Worm (Caenorhabditis elegans) whole organism, early embryonic: ENCODE data around the gene ZK105.6.

Experiments used
- B0310.2 ChIP-seq: sonication (generic microtip); optimal IDR thresholded peaks from 2 replicates; lab custom pipeline; 2016; ENCODE audit warnings: mild to moderate bottlenecking, missing genetic modification characterization, missing compliant biosample characterization
- F13C5.2 ChIP-seq: sonication (generic microtip); optimal IDR thresholded peaks from 2 replicates; lab custom pipeline; 2017; ENCODE audit warnings: mild to moderate bottlenecking, missing genetic modification characterization, inconsistent platforms, missing compliant biosample characterization
- aly-1 ChIP-seq: sonication (generic microtip); optimal IDR thresholded peaks from 2 replicates; lab custom pipeline; 2016; ENCODE audit warnings: missing genetic modification characterization, missing compliant biosample characterization
- ama-1 ChIP-seq: fragments of 150-350 bp; optimal IDR thresholded peaks from 2 replicates; lab custom pipeline; 2014
- ceh-13 ChIP-seq: fragments of 200-800 bp; sonication (Bioruptor generic); optimal IDR thresholded peaks from 2 replicates; lab custom pipeline; 2018; ENCODE audit warnings: mild to moderate bottlenecking, missing genetic modification characterization, missing compliant biosample characterization
- ceh-36 ChIP-seq: sonication (generic microtip); optimal IDR thresholded peaks from 2 replicates; lab custom pipeline; 2016; ENCODE audit warnings: missing genetic modification characterization, inconsistent platforms, missing compliant biosample characterization
- ets-7 ChIP-seq: sonication (generic microtip); optimal IDR thresholded peaks from 2 replicates; lab custom pipeline; 2016; ENCODE audit warnings: missing genotype, missing genetic modification characterization, missing compliant biosample characterization
- flt-1 ChIP-seq: fragments of 200-800 bp; sonication (Bioruptor generic); IDR thresholded peaks from 2 replicates; pipeline ENCODE4 v1.3.6; 2022; ENCODE audit warnings: missing genetic modification characterization, missing compliant biosample characterization
- hmbx-1 ChIP-seq: sonication (generic microtip); optimal IDR thresholded peaks from 2 replicates; lab custom pipeline; 2016; ENCODE audit warnings: mild to moderate bottlenecking, missing genetic modification characterization, missing compliant biosample characterization
- hmg-4 ChIP-seq: fragments of 200-800 bp; sonication (Bioruptor generic); optimal IDR thresholded peaks from 2 replicates; lab custom pipeline; 2018; ENCODE audit warnings: mild to moderate bottlenecking, missing genetic modification characterization, missing compliant biosample characterization
- hnd-1 ChIP-seq: sonication (generic microtip); optimal IDR thresholded peaks from 2 replicates; lab custom pipeline; 2016; ENCODE audit warnings: missing genetic modification characterization, missing compliant biosample characterization
- pes-1 ChIP-seq: fragments of 200-800 bp; sonication (Bioruptor generic); IDR thresholded peaks from 2 replicates; pipeline ENCODE4 v1.3.6; 2022; ENCODE audit warnings: missing genetic modification reagents, missing genetic modification characterization, missing compliant biosample characterization
- scrt-1 ChIP-seq: fragments of 200-800 bp; sonication (Bioruptor generic); IDR thresholded peaks from 2 replicates; pipeline ENCODE4 v1.3.6; 2022; ENCODE audit warnings: missing genetic modification characterization, missing compliant biosample characterization
- sea-1 ChIP-seq: fragments of 200-800 bp; sonication (Bioruptor generic); conservative IDR thresholded peaks from 2 replicates; pipeline ENCODE4 v1.3.6; 2022; ENCODE audit warnings: missing genetic modification characterization, missing compliant biosample characterization
- tbx-11 ChIP-seq: fragments of 200-800 bp; sonication (Bioruptor generic); IDR thresholded peaks from 2 replicates; pipeline ENCODE4 v1.3.6; 2022; ENCODE audit warnings: missing genetic modification characterization, missing compliant biosample characterization
- tbx-37 ChIP-seq: fragments of 200-800 bp; sonication (Bioruptor generic); conservative IDR thresholded peaks from 2 replicates; pipeline ENCODE4 v1.3.6; 2022; ENCODE audit warnings: missing genetic modification reagents, missing genetic modification characterization, missing compliant biosample characterization
- tra-4 ChIP-seq: sonication (generic microtip); optimal IDR thresholded peaks from 2 replicates; lab custom pipeline; 2017; ENCODE audit warnings: missing genetic modification characterization, missing compliant biosample characterization

The ZK105.6 gene

DNA sequence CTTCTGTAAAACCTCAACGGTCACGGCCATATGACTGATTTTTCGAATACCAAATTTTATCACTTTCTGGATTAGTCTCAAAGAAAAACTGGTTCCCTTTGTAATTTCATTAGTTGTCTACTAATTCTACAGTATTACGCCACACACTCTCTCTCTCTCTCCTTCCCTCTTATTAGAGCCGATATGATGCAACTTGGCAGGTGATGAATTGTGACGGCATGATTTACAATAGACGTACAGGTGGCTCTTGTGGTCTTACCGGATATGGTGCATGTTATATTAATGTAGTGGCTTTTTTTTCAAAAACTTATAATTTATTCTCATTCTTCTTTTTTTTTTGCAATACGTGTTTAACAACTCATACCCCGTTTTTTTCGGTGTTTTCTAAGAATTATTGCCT lies 18.1 kb upstream of the ZK105.6 start:
- TF ChIP-seq hnd-1 (no peak), flt-1 (GFP tag; lab: Robert Waterston, UW) (no peak), ceh-36 (tag; lab: Kevin White, UChicago) (no peak), aly-1 (no peak), sea-1 (GFP tag; lab: Robert Waterston, UW) (no peak), scrt-1 (GFP tag; lab: Robert Waterston, UW) (no peak), tbx-11 (GFP tag; lab: Robert Waterston, UW) (no peak), B0310.2 (tag; lab: Kevin White, UChicago) (no peak), ets-7 (tag; lab: Kevin White, UChicago) (no peak), F13C5.2 (tag; lab: Kevin White, UChicago) (no peak), ceh-13 (GFP tag; lab: Kevin White, UChicago) (no peak), pes-1 (GFP tag; lab: Robert Waterston, UW) (no peak), hmbx-1 (tag; lab: Kevin White, UChicago) (no peak), tra-4 (tag; lab: Kevin White, UChicago) (no peak), hmg-4 (no peak), tbx-37 (GFP tag; lab: Robert Waterston, UW) (no peak), ama-1 (lab: Kevin White, UChicago) (no peak)

DNA sequence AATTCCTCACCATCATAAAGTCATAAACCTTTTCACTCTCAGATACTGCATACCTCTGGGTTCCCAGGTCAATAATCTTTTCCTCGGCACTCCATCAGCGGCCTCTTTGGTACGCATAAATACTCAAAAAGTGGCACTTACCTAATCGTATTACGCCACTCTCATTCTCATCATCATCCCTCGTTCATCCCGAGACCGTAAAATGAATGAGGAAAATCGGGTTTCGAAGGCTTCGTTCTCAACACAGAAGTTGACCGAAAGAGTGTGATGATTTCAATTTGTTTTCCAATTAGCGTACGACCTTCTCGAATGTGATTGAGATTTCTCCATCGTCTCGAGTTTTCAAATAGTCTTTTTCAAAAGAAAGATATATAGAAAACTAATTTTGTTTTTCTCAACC lies 16.1 kb upstream of the ZK105.6 start:
- no peak for TF ChIP-seq hmbx-1 (tag; lab: Kevin White, UChicago)
- no peak for TF ChIP-seq pes-1 (GFP tag; lab: Robert Waterston, UW)
- no peak for TF ChIP-seq ets-7 (tag; lab: Kevin White, UChicago)
- TF ChIP-seq hnd-1: no peak
- TF ChIP-seq tra-4 (tag; lab: Kevin White, UChicago): no peak

DNA sequence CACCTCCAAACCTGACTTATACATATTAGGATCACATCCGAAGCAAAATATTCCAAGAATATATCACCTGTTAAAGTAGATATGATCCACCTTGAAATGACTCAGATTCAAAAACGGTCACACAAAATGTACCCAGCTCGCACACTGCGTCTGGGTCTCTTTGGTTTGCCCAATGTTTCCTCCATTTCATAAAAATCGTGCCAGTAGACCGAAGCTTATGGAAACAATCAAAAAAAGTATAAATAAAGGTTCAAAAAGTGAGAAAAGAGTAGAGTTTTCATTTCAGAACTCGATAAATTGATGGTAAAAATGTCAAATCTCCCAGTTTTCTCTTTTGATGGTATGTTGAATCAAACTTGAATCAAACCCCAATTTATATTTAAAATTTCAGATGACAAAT lies 13.8 kb upstream of the ZK105.6 start, which contains the start of gene srr-9:
Gene srr-9 (plus strand): TSS at position 301 of the 400 bp plus-strand sequence.
- TF ChIP-seq hnd-1 (no peak), ceh-36 (tag; lab: Kevin White, UChicago) (no peak), tra-4 (tag; lab: Kevin White, UChicago) (no peak), scrt-1 (GFP tag; lab: Robert Waterston, UW) (no peak), F13C5.2 (tag; lab: Kevin White, UChicago) (no peak), tbx-11 (GFP tag; lab: Robert Waterston, UW) (no peak), ama-1 (lab: Kevin White, UChicago) (no peak), B0310.2 (tag; lab: Kevin White, UChicago) (no peak), flt-1 (GFP tag; lab: Robert Waterston, UW) (no peak)

DNA sequence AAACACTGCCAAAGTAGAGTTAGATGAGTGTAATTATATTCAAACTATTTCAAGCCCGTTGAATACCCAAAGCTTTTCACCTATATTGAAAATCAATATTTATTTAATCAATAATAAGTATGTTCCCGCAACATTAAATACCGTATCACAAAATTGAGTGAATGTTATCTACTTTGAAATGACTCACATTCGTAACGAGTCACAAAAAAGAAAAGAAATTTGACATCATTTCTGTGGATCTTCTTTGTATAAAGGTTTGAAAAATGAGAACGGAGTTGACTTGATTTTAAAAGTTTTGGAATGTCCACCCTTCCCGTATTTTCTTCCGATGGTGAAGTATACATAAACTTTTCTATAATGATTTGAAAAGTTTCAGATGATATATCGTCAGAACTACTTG lies 11.5 kb upstream of the ZK105.6 start, which contains the start of gene srr-10:
Gene srr-10 (plus strand): TSS at position 301 of the 400 bp plus-strand sequence.
- no peak for TF ChIP-seq hmbx-1 (tag; lab: Kevin White, UChicago)
- TF ChIP-seq pes-1 (GFP tag; lab: Robert Waterston, UW): no peak
- TF ChIP-seq aly-1: no peak
- TF ChIP-seq ama-1 (lab: Kevin White, UChicago): no peak
- no peak for TF ChIP-seq tra-4 (tag; lab: Kevin White, UChicago)
- no peak for TF ChIP-seq hnd-1
- TF ChIP-seq scrt-1 (GFP tag; lab: Robert Waterston, UW): no peak
- no peak for TF ChIP-seq ets-7 (tag; lab: Kevin White, UChicago)
- TF ChIP-seq tbx-11 (GFP tag; lab: Robert Waterston, UW): no peak
- TF ChIP-seq flt-1 (GFP tag; lab: Robert Waterston, UW): no peak
- TF ChIP-seq tbx-37 (GFP tag; lab: Robert Waterston, UW): no peak
- no peak for TF ChIP-seq ceh-13 (GFP tag; lab: Kevin White, UChicago)
- TF ChIP-seq F13C5.2 (tag; lab: Kevin White, UChicago): no peak
- no peak for TF ChIP-seq ceh-36 (tag; lab: Kevin White, UChicago)
- TF ChIP-seq B0310.2 (tag; lab: Kevin White, UChicago): no peak
- no peak for TF ChIP-seq hmg-4
- TF ChIP-seq sea-1 (GFP tag; lab: Robert Waterston, UW): no peak

DNA sequence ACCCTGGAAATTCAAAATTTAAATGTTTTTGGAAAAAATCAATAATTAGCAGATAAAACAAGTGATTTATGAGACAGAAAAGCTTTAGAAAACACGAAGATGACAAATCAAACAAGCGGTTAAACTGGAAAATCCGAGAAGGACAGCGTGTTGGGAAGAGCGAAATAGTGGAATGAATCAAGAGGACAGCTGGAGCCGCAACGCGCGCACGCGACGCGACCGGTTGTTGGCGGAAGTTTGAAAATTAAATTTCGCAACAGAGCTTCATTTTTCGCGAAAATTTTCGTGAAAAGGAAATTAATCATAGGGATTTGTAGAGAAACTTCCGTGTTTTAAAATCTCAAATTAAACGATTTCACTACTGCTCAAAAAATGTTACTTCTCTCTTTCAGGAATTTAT lies 11.0 kb upstream of the ZK105.6 start, which contains the start of gene clic-1:
Gene clic-1 (minus strand): TSS at position 3 of the 400 bp plus-strand sequence.
- TF ChIP-seq F13C5.2 (tag; lab: Kevin White, UChicago) (peak; percentile 63), pes-1 (GFP tag; lab: Robert Waterston, UW) (no peak), hmbx-1 (tag; lab: Kevin White, UChicago) (no peak), sea-1 (GFP tag; lab: Robert Waterston, UW) (no peak), ceh-13 (GFP tag; lab: Kevin White, UChicago) (no peak), tra-4 (tag; lab: Kevin White, UChicago) (no peak)

DNA sequence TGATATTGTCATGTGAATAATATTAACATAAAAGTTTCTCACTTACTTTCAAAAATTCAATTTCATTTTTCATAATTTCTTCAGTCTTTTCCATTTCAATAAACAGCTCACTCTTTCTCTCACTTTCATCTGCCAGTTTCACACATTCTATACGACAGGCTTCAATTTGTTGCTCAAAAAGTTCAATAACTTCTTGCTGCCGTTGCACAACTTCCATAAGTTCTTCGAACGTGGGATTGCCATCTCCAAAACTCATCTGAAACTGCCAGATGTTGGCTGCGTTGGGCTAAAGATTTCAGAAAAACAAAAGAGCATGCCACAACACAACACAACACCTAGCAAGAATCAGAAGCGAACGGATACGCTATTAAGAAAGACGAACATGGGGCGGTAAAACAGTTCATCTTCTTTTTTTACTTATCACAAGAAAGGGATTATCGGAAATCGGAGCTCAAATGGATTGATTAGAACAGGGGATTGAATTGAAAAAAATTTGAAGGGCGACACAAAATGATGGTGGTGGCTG lies 9.4 kb upstream of the ZK105.6 start:
- TF ChIP-seq pes-1 (GFP tag; lab: Robert Waterston, UW) (no peak), flt-1 (GFP tag; lab: Robert Waterston, UW) (no peak), F13C5.2 (tag; lab: Kevin White, UChicago) (no peak)

DNA sequence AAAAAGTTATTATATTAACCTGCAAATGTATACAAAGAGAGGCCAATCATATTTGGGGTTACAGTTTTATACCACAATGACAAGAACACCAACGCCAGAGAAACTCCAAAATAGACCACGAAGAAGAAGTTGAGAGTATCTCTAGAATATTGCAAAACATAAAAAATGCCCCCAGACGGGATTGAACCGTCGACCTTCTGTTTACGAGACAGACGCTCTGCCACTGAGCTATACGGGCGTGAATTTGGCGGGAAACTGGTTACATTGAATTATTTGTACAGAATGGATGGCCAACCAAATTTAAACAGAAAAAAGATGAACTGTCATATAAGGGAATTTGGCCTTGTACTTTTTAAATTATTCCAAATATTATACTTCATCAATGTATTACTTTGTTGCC lies 6.6 kb upstream of the ZK105.6 start:
- TF ChIP-seq scrt-1 (GFP tag; lab: Robert Waterston, UW) (no peak), ama-1 (lab: Kevin White, UChicago) (no peak), sea-1 (GFP tag; lab: Robert Waterston, UW) (no peak), tbx-37 (GFP tag; lab: Robert Waterston, UW) (0 out of 2 replicates have a peak, but pooled peaks have one; percentile 18), hmbx-1 (tag; lab: Kevin White, UChicago) (no peak), B0310.2 (tag; lab: Kevin White, UChicago) (peak; percentile 8), ceh-13 (GFP tag; lab: Kevin White, UChicago) (no peak), hmg-4 (no peak), tra-4 (tag; lab: Kevin White, UChicago) (no peak), F13C5.2 (tag; lab: Kevin White, UChicago) (no peak), flt-1 (GFP tag; lab: Robert Waterston, UW) (no peak), ceh-36 (tag; lab: Kevin White, UChicago) (peak; percentile 25), pes-1 (GFP tag; lab: Robert Waterston, UW) (peak; percentile 37; the same call in 1 of the 2 replicates), aly-1 (no peak), ets-7 (tag; lab: Kevin White, UChicago) (no peak), tbx-11 (GFP tag; lab: Robert Waterston, UW) (no peak), hnd-1 (no peak)
